Worm (Caenorhabditis elegans) whole organism, young adult: Measurements from ENCODE around the gene C17C3.6.
A peak's percentile ranks its signal among the peaks of the same experiment; 100 is the strongest.

ENCODE experiments used
- athp-1 ChIP-seq: sonication (generic microtip); optimal IDR thresholded peaks from 2 replicates; lab custom pipeline; 2017; ENCODE audit warnings: mild to moderate bottlenecking, missing genetic modification characterization, missing compliant biosample characterization
- let-607 ChIP-seq, 2 experiments: fragments of 200-800 bp in 1 of 2; sonication (Bioruptor generic) in 1 of 2; sonication (generic microtip) in 1 of 2; optimal IDR thresholded peaks; 2 replicates each; lab custom pipeline; 2016 to 2018; ENCODE audit warnings: mild to moderate bottlenecking in 2 of 2, missing compliant biosample characterization in 2 of 2, missing genetic modification characterization in 2 of 2, moderate library complexity in 2 of 2, missing genotype in 1 of 2
- lin-35 ChIP-seq, 3 experiments: fragments of 150-350 bp in 2 of 3; sonication (generic microtip) in 1 of 3; optimal IDR thresholded peaks; 2 replicates each; lab custom pipeline; 2014 to 2018; ENCODE audit warnings: missing biosample characterization in 3 of 3, missing genetic modification characterization in 3 of 3, missing genetic modification reagents in 3 of 3
- madf-6 ChIP-seq: fragments of 200-800 bp; sonication (Bioruptor generic); IDR thresholded peaks from 2 replicates; pipeline ENCODE4 v1.3.6; 2022; ENCODE audit warnings: missing genetic modification reagents, missing genetic modification characterization, missing compliant biosample characterization
- madf-8 ChIP-seq: fragments of 200-800 bp; sonication (Bioruptor generic); conservative IDR thresholded peaks from 2 replicates; pipeline ENCODE4 v1.3.6; 2022; ENCODE audit warnings: missing genetic modification reagents, missing genetic modification characterization, missing compliant biosample characterization
- nhr-120 ChIP-seq: fragments of 200-800 bp; sonication (Bioruptor generic); IDR thresholded peaks from 2 replicates; pipeline ENCODE4 v1.3.6; 2022; ENCODE audit warnings: missing genetic modification characterization, missing compliant biosample characterization
- sdz-38 ChIP-seq: sonication (generic microtip); optimal IDR thresholded peaks from 2 replicates; lab custom pipeline; 2016; ENCODE audit warnings: missing genotype, missing genetic modification characterization, missing compliant biosample characterization
- snpc-3.4 ChIP-seq: sonication (generic microtip); optimal IDR thresholded peaks from 2 replicates; lab custom pipeline; 2017; ENCODE audit warnings: missing genetic modification characterization, mild to moderate bottlenecking, missing compliant biosample characterization, antibody characterized with exemption, moderate library complexity, missing genotype, missing genetic modification reagents
- somi-1 ChIP-seq: fragments of 200-800 bp; sonication (Bioruptor generic); optimal IDR thresholded peaks from 2 replicates; lab custom pipeline; 2018; ENCODE audit warnings: mild to moderate bottlenecking, missing genetic modification characterization, missing compliant biosample characterization
- unc-130 ChIP-seq: sonication (generic microtip); optimal IDR thresholded peaks from 2 replicates; lab custom pipeline; 2016; ENCODE audit warnings: missing genetic modification reagents, missing genetic modification characterization, missing compliant biosample characterization
- unc-62 ChIP-seq: fragments of 150-350 bp; optimal IDR thresholded peaks from 2 replicates; lab custom pipeline; 2014; ENCODE audit warnings: missing biosample characterization, missing genetic modification reagents, missing genetic modification characterization

DNA sequence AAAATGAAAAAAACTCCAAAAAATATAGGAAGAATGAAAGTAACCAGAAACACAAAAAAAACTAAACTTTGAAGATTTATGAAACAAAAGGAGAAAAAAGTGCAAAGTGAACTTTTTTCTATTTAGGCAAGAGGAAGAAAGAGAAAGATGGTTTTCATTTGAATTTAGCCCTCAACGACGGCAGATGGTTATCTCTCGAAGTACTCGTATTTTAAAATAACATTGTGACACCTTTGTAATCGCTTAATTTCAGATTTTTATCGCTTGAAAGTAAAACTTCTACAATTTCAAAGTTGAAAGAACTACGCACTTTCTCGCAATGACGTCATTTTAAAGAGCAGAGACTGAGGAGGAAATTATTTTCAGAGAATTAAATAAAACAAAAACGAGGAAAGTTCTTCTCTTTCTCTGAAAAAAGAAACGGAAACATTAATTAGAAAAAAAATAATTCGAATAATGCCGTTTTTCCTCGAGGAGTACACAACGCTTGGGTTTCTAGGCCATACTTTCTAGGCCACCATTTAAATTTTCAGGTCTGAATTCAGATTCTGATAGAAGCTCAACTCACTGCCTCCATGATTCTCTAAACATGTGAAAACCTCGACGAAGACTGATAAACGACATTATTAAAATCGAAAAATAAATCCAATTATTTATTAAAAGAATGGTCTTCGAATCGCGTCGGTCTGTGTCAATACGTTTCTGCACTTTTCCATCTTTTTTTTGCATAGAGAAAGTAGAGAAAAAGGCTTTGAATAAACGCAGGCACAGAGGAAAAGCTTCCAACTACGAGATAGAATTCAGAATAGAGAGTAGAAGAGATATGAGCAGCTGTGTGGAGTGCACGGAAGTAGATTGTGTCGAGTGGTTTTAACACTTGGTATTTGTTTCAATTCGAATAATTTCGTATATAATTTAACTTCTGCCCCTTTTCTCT lies 38.2 kb upstream of the C17C3.6 start:
- no peak for TF ChIP-seq somi-1 (GFP tag; lab: Kevin White, UChicago)
- TF ChIP-seq madf-6 (GFP tag; lab: Robert Waterston, UW), result peak; percentile 90
- TF ChIP-seq lin-35 (GFP tag; optimal IDR thresholded peaks at IDR 0.05; lab: Kevin White, UChicago), result peak in 1 of 3 experiments; percentile 13
- TF ChIP-seq snpc-3.4 (tag; lab: Kevin White, UChicago), result no peak
- no peak for TF ChIP-seq athp-1
- TF ChIP-seq nhr-120 (GFP tag; lab: Robert Waterston, UW), result no peak
- no peak for TF ChIP-seq let-607 (tag; optimal IDR thresholded peaks at IDR 0.05; lab: Kevin White, UChicago)
- peak; percentile 57 for TF ChIP-seq unc-130 (GFP tag; lab: Kevin White, UChicago)
- TF ChIP-seq unc-62, result no peak
- TF ChIP-seq sdz-38 (tag; lab: Kevin White, UChicago), result no peak
- peak; percentile 88 for TF ChIP-seq madf-8 (GFP tag; lab: Robert Waterston, UW)
